Fruit fly (Drosophila melanogaster) whole organism, embryonic: ENCODE data around the gene hmw.

Experiments used
- CG7928 ChIP-seq: fragments of 200-800 bp; sonication (Bioruptor generic); optimal IDR thresholded peaks from 2 replicates; lab custom pipeline; 2017; ENCODE audit warnings: missing biosample characterization, mild to moderate bottlenecking, missing genetic modification characterization
- CG9876 ChIP-seq: fragments of 200-800 bp; sonication (Bioruptor generic); optimal IDR thresholded peaks from 2 replicates; lab custom pipeline; 2016; ENCODE audit warnings: missing biosample characterization, missing genetic modification characterization
- Dfd ChIP-seq, 2 experiments: fragments of >200 bp; optimal IDR thresholded peaks; 2 replicates each; lab custom pipeline; 2017; ENCODE audit warnings: missing biosample characterization in 2 of 2, missing genetic modification characterization in 2 of 2
- E2f1 ChIP-seq: fragments of 200-800 bp; sonication (Bioruptor generic); IDR thresholded peaks from 2 replicates; pipeline ENCODE4 v1.3.6; 2022; ENCODE audit warnings: missing biosample characterization, missing genetic modification characterization
- Sox102F ChIP-seq: fragments of 200-800 bp; sonication (Bioruptor generic); optimal IDR thresholded peaks from 2 replicates; lab custom pipeline; 2018; ENCODE audit warnings: missing biosample characterization, mild to moderate bottlenecking, missing genetic modification characterization, moderate library complexity
- br ChIP-seq: fragments of >200 bp; optimal IDR thresholded peaks from 2 replicates; lab custom pipeline; 2017
- gcm ChIP-seq: fragments of 200-800 bp; sonication (Bioruptor generic); optimal IDR thresholded peaks from 2 replicates; lab custom pipeline; 2019; ENCODE audit warnings: missing biosample characterization, mild to moderate bottlenecking, missing genetic modification characterization, moderate library complexity
- maf-S ChIP-seq: fragments of 200-800 bp; sonication (Bioruptor generic); optimal IDR thresholded peaks from 2 replicates; lab custom pipeline; 2016; ENCODE audit warnings: missing biosample characterization, missing genetic modification characterization
- onecut ChIP-seq: fragments of 200-800 bp; sonication (Bioruptor generic); IDR thresholded peaks from 2 replicates; pipeline ENCODE4 v1.3.6; 2022; ENCODE audit warnings: missing biosample characterization, missing genetic modification characterization
- zfh2 ChIP-seq: fragments of 200-800 bp; sonication (Bioruptor generic); optimal IDR thresholded peaks from 2 replicates; lab custom pipeline; 2016; ENCODE audit warnings: missing biosample characterization, missing genetic modification characterization

DNA sequence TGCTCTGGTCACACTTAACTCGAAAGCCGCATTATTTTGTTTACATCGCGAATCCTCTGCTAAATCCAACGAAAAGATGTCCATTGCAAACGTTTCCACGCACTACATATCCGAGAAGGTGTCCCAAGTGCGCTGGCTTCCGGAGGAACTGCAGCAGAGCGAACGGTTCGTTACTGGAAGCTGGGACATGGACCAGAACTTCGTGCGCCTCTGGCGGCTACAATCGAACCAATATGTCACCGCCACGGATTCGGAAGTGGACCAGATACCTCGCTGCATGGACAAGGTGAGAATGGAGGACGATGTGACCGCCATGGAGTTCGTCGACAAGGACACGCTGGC is 4.8 kb downstream of the hmw start:
- TF ChIP-seq zfh2 (GFP tag; lab: Kevin White, UChicago) (no peak), onecut (no peak), br (no peak), CG9876 (GFP tag; lab: Kevin White, UChicago) (no peak), maf-S (GFP tag; lab: Kevin White, UChicago) (no peak), CG7928 (GFP tag; lab: Kevin White, UChicago) (no peak), gcm (GFP tag; lab: Kevin White, UChicago) (no peak), E2f1 (GFP tag; lab: Robert Waterston, UW) (no peak), Sox102F (GFP tag; lab: Kevin White, UChicago) (no peak), Dfd (GFP tag; optimal IDR thresholded peaks at IDR 0.05; lab: Kevin White, UChicago) (no peak)
